Worm (Caenorhabditis elegans) whole organism, L4 larva: ENCODE data around the gene spp-28.

ENCODE experiments used
- F49E8.2 ChIP-seq: sonication (generic microtip); optimal IDR thresholded peaks from 2 replicates; lab custom pipeline; 2016; ENCODE audit warnings: missing compliant biosample characterization, mild to moderate bottlenecking, missing genetic modification characterization, borderline replicate concordance
- T20F7.1 ChIP-seq: fragments of 200-800 bp; sonication (Bioruptor generic); optimal IDR thresholded peaks from 2 replicates; lab custom pipeline; 2018; ENCODE audit warnings: mild to moderate bottlenecking, missing genetic modification characterization, missing compliant biosample characterization
- T26A8.4 ChIP-seq: fragments of 200-800 bp; sonication (Bioruptor generic); IDR thresholded peaks from 2 replicates; pipeline ENCODE4 v1.3.6; 2022; ENCODE audit warnings: missing genetic modification characterization, missing compliant biosample characterization
- Y48G9A.11 ChIP-seq: fragments of 200-800 bp; sonication (Bioruptor generic); IDR thresholded peaks from 2 replicates; pipeline ENCODE4 v1.3.6; 2022; ENCODE audit warnings: missing genetic modification reagents, missing genetic modification characterization, missing compliant biosample characterization
- Y75B8A.6 ChIP-seq: fragments of 200-800 bp; sonication (Bioruptor generic); IDR thresholded peaks from 2 replicates; pipeline ENCODE4 v1.3.6; 2022; ENCODE audit warnings: missing genetic modification reagents, missing genetic modification characterization, missing compliant biosample characterization
- ama-1 ChIP-seq: fragments of 150-350 bp; optimal IDR thresholded peaks from 2 replicates; lab custom pipeline; 2014; ENCODE audit warnings: inconsistent platforms, mixed read lengths
- ceh-82 ChIP-seq: sonication (generic microtip); optimal IDR thresholded peaks from 2 replicates; lab custom pipeline; 2017; ENCODE audit warnings: missing biosample characterization, missing genetic modification characterization
- ces-1 ChIP-seq: fragments of 150-350 bp; sonication (generic microtip); optimal IDR thresholded peaks from 4 replicates; lab custom pipeline; 2014; ENCODE audit warnings: missing biosample characterization, missing genetic modification reagents, missing genetic modification characterization
- daf-12 ChIP-seq: fragments of 150-350 bp; optimal IDR thresholded peaks from 2 replicates; lab custom pipeline; 2014; ENCODE audit warnings: missing biosample characterization, missing genetic modification reagents, missing genetic modification characterization
- daf-16 ChIP-seq, 3 experiments: sonication (generic microtip); optimal IDR thresholded peaks; 2 replicates each; lab custom pipeline; 2016 to 2017; ENCODE audit warnings: missing genetic modification characterization in 3 of 3, missing genetic modification reagents in 3 of 3, mild to moderate bottlenecking in 2 of 3, missing compliant biosample characterization in 2 of 3, missing biosample characterization in 1 of 3, moderate library complexity in 1 of 3
- daf-19 ChIP-seq: fragments of 200-800 bp; sonication (Bioruptor generic); conservative IDR thresholded peaks from 2 replicates; pipeline ENCODE4 v1.3.6; 2022; ENCODE audit warnings: missing genetic modification characterization, missing compliant biosample characterization
- dmd-6 ChIP-seq: fragments of 200-800 bp; sonication (Bioruptor generic); IDR thresholded peaks from 2 replicates; pipeline ENCODE4 v1.3.6; 2022; ENCODE audit warnings: missing genetic modification reagents, missing genetic modification characterization, missing compliant biosample characterization
- dmd-9 ChIP-seq: fragments of 200-800 bp; sonication (Bioruptor generic); IDR thresholded peaks from 2 replicates; pipeline ENCODE4 v1.3.6; 2022; ENCODE audit warnings: missing genetic modification reagents, missing genetic modification characterization, missing compliant biosample characterization
- dve-1 ChIP-seq: sonication (generic microtip); optimal IDR thresholded peaks from 2 replicates; lab custom pipeline; 2017; ENCODE audit warnings: antibody characterized with exemption, mild to moderate bottlenecking, missing genetic modification characterization, missing compliant biosample characterization; ENCODE audit not compliant: insufficient read depth
- fkh-10 ChIP-seq: fragments of 150-350 bp; optimal IDR thresholded peaks from 2 replicates; lab custom pipeline; 2014; ENCODE audit warnings: missing biosample characterization, missing genetic modification reagents, missing genetic modification characterization
- gei-8 ChIP-seq: fragments of 200-800 bp; sonication (Bioruptor generic); optimal IDR thresholded peaks from 2 replicates; lab custom pipeline; 2018; ENCODE audit warnings: mild to moderate bottlenecking, missing genetic modification characterization, missing compliant biosample characterization
- hmg-1.1 ChIP-seq: fragments of 200-800 bp; sonication (Bioruptor generic); IDR thresholded peaks from 2 replicates; pipeline ENCODE4 v1.3.6; 2022; ENCODE audit warnings: missing genetic modification reagents, missing genetic modification characterization, missing compliant biosample characterization
- lin-1 ChIP-seq: fragments of 200-800 bp; sonication (Bioruptor generic); IDR thresholded peaks from 2 replicates; pipeline ENCODE4 v1.3.6; 2022; ENCODE audit warnings: missing genetic modification reagents, missing genetic modification characterization, missing compliant biosample characterization
- lin-38 ChIP-seq: fragments of 200-800 bp; sonication (Bioruptor generic); IDR thresholded peaks from 2 replicates; pipeline ENCODE4 v1.3.6; 2022; ENCODE audit warnings: missing genetic modification reagents, missing genetic modification characterization, missing compliant biosample characterization
- lir-3 ChIP-seq: sonication (generic microtip); optimal IDR thresholded peaks from 2 replicates; lab custom pipeline; 2016; ENCODE audit warnings: mild to moderate bottlenecking, missing genetic modification characterization, missing compliant biosample characterization
- lsy-2 ChIP-seq, 2 experiments: fragments of 150-350 bp in 1 of 2; sonication (generic microtip) in 1 of 2; optimal IDR thresholded peaks; 2 replicates each; lab custom pipeline; 2014 to 2017; ENCODE audit warnings: missing biosample characterization in 2 of 2, missing genetic modification characterization in 2 of 2
- mes-2 ChIP-seq: sonication (generic microtip); optimal IDR thresholded peaks from 2 replicates; lab custom pipeline; 2016; ENCODE audit warnings: missing genotype, mild to moderate bottlenecking, missing genetic modification characterization, missing compliant biosample characterization; ENCODE audit not compliant: poor library complexity, severe bottlenecking
- mxl-3 ChIP-seq: fragments of 200-800 bp; sonication (Bioruptor generic); optimal IDR thresholded peaks from 2 replicates; lab custom pipeline; 2018; ENCODE audit warnings: mild to moderate bottlenecking, missing genetic modification characterization, missing compliant biosample characterization
- nhr-237 ChIP-seq: sonication (generic microtip); optimal IDR thresholded peaks from 2 replicates; lab custom pipeline; 2017; ENCODE audit warnings: missing biosample characterization, missing genetic modification characterization
- nhr-28 ChIP-seq: fragments of 150-350 bp; optimal IDR thresholded peaks from 2 replicates; lab custom pipeline; 2014; ENCODE audit warnings: missing biosample characterization, missing genetic modification characterization
- nhr-6 ChIP-seq: fragments of 150-350 bp; optimal IDR thresholded peaks from 2 replicates; lab custom pipeline; 2014; ENCODE audit warnings: missing biosample characterization, missing genetic modification characterization
- nhr-76 ChIP-seq: fragments of 150-350 bp; optimal IDR thresholded peaks from 2 replicates; lab custom pipeline; 2014; ENCODE audit warnings: missing biosample characterization, missing genetic modification characterization
- pha-4 ChIP-seq, 2 experiments: fragments of 150-350 bp in 1 of 2; fragments of 200-800 bp in 1 of 2; sonication (Bioruptor generic) in 1 of 2; IDR thresholded peaks in 1 of 2; optimal IDR thresholded peaks in 1 of 2; 2 replicates each; pipeline versions ENCODE4 v1.3.6 to Lab custom; 2014 to 2022; ENCODE audit warnings: missing genetic modification characterization in 2 of 2, missing genetic modification reagents in 2 of 2, missing biosample characterization in 1 of 2, missing compliant biosample characterization in 1 of 2
- pqm-1 ChIP-seq: sonication (generic microtip); optimal IDR thresholded peaks from 2 replicates; lab custom pipeline; 2017; ENCODE audit warnings: missing biosample characterization, missing genetic modification characterization
- saeg-2 ChIP-seq: fragments of 200-800 bp; sonication (Bioruptor generic); IDR thresholded peaks from 2 replicates; pipeline ENCODE4 v1.3.6; 2022; ENCODE audit warnings: missing genetic modification reagents, missing genetic modification characterization, missing compliant biosample characterization
- tag-97 ChIP-seq: fragments of 200-800 bp; sonication (Bioruptor generic); IDR thresholded peaks from 2 replicates; pipeline ENCODE4 v1.3.6; 2022; ENCODE audit warnings: missing genetic modification characterization, missing compliant biosample characterization
- unc-130 ChIP-seq: sonication (generic microtip); optimal IDR thresholded peaks from 2 replicates; lab custom pipeline; 2016; ENCODE audit warnings: missing genetic modification reagents, missing genetic modification characterization, missing compliant biosample characterization
- unc-39 ChIP-seq: sonication (generic microtip); optimal IDR thresholded peaks from 2 replicates; lab custom pipeline; 2017; ENCODE audit warnings: missing biosample characterization, missing genetic modification characterization
- unc-62 ChIP-seq, 3 experiments: fragments of 150-350 bp in 1 of 3; sonication (generic microtip); optimal IDR thresholded peaks in 2 of 3; peaks in 1 of 3; 1 replicate in 1 of 3; 2 replicates in 2 of 3; lab custom pipeline; 2014 to 2017; ENCODE audit warnings: missing biosample characterization in 3 of 3, missing genetic modification characterization in 3 of 3, missing genetic modification reagents in 3 of 3, missing genotype in 1 of 3
- ztf-7 ChIP-seq: fragments of 150-350 bp; optimal IDR thresholded peaks from 2 replicates; lab custom pipeline; 2014; ENCODE audit warnings: missing biosample characterization, missing genetic modification characterization

The spp-28 gene

DNA sequence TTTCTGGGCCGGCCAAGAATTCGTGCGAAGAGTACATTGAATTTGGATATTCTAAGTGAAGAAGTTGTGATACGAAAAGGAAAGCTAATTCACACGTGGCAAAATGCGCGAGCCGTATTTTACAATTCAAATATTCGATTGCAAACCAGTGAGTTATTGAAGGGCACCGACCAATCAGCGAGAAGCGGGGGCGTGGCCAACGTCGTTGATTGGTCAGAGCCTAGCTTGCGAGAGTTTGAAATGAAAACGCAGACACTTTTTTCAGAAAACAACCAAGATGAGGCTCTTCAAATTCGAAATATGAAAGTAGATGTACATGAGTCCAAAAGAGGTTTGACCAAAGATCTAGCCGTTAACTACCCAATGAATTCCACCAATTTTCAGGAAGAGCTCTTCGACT, 20.5 kb upstream of the spp-28 start (continued):
- TF ChIP-seq tag-97 (GFP tag; lab: Robert Waterston, UW), result no peak
- no peak for TF ChIP-seq nhr-28
- TF ChIP-seq, all 104 proteins: peak for 0

DNA sequence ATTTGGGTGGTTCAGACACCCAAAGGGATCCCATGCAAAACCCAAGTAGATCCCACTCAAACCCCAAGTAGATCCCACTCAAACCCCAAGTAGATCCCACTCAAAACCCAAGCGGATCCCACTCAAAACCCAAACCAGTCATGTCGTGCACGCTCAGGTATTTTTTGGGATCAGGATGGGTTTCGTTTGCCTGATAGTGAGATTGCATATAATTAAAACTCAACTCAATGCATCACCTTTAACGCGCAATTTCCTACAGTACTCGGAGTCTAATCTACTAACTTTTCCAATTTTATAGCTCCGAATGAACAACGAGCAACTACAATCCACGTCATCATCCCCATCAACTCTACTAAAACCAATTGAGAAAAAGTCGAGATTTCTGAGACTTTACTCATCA, 19.0 kb upstream of the spp-28 start, which contains the start of gene phlp-2:
Gene phlp-2 (plus strand): TSS at position 301 of the 400 bp plus-strand sequence.
- no peak for TF ChIP-seq ceh-82 (tag; lab: Kevin White, UChicago)
- no peak for TF ChIP-seq saeg-2 (GFP tag; lab: Robert Waterston, UW)
- TF ChIP-seq nhr-6 (tag; lab: Kevin White, UChicago), result no peak
- TF ChIP-seq daf-16 (GFP tag; optimal IDR thresholded peaks at IDR 0.05; lab: Kevin White, UChicago), result no peak
- TF ChIP-seq daf-16 (tag; optimal IDR thresholded peaks at IDR 0.05; lab: Kevin White, UChicago), result no peak
- no peak for TF ChIP-seq lir-3 (tag; lab: Kevin White, UChicago)
- TF ChIP-seq gei-8 (GFP tag; lab: Kevin White, UChicago), result no peak
- no peak for TF ChIP-seq ces-1 (GFP tag; lab: Kevin White, UChicago)
- TF ChIP-seq T26A8.4 (GFP tag; lab: Robert Waterston, UW), result no peak
- TF ChIP-seq lin-38 (GFP tag; lab: Robert Waterston, UW), result no peak
- no peak for TF ChIP-seq dmd-9
- TF ChIP-seq F49E8.2 (tag; lab: Kevin White, UChicago), result no peak
- no peak for TF ChIP-seq fkh-10
- no peak for TF ChIP-seq lin-1 (GFP tag; lab: Robert Waterston, UW)
- no peak for TF ChIP-seq pqm-1
- TF ChIP-seq unc-130 (GFP tag; lab: Kevin White, UChicago), result no peak
- TF ChIP-seq mxl-3 (GFP tag; lab: Kevin White, UChicago), result no peak

DNA sequence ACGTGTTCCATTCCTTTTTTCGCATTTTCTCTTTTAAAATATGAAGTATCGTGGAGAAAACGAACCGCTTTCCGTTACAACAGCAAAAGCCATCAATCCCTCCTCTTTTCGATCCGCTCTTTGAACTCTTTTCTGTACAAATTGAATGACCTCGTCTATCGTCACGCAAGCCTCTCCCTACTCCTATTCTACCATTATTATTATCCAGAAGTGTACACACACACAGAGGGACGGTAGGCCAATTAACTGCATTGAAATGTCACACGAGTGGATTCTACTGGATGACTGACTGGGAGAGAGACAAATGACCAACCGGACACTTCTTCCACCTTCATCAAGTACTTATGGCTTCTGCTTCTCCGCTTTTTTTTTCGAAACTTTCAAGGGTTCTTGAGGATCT, 18.1 kb upstream of the spp-28 start:
- TF ChIP-seq dmd-6 (GFP tag; lab: Robert Waterston, UW), result no peak
- TF ChIP-seq Y48G9A.11 (GFP tag; lab: Robert Waterston, UW), result 0 out of 2 replicates have a peak, but pooled peaks have one; percentile 18
- TF ChIP-seq unc-62 (GFP tag; optimal IDR thresholded peaks at IDR 0.05 in 1 of 2; lab: Kevin White, UChicago), result no peak
- no peak for TF ChIP-seq unc-62 (tag; optimal IDR thresholded peaks at IDR 0.05; lab: Kevin White, UChicago)
- no peak for TF ChIP-seq pha-4 (GFP tag; IDR thresholded peaks at IDR 0.05; lab: Robert Waterston, UW)
- no peak for TF ChIP-seq pha-4 (tag; optimal IDR thresholded peaks at IDR 0.05; lab: Kevin White, UChicago)

DNA sequence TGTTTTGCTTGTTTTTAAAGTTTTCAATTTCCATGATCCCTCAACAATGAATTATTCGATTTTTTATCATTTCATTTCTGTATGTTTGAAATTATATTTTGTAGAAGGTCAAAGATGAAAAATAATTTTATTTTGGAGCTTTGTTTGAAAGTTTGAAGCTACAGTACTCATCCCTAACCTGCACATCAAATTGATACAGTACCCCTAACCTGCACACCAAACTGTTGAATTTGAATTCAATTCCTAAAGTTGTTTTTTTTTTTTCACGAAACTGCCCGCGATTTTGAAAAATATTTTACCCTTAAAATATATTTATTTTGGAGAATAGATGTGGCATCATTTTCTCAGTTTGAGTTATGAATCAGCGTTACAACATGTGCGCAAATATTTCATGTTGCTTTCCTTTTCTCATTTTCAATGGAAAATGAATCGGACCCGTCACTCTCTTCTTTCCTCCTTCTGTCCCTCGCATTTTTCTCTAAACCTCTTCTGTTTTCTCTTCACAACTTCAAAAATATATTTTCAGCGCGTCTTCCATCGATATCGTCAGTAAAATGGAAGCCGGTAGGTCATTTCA, 15.7 kb upstream of the spp-28 start, which contains the start of gene R74.8:
Gene R74.8 (plus strand): TSS at position 527 of the 577 bp plus-strand sequence.
- TF ChIP-seq lin-38 (GFP tag; lab: Robert Waterston, UW) (peak; percentile 25), nhr-76 (tag; lab: Kevin White, UChicago) (no peak), F49E8.2 (tag; lab: Kevin White, UChicago) (peak; percentile 19), unc-130 (GFP tag; lab: Kevin White, UChicago) (peak; percentile 67), saeg-2 (GFP tag; lab: Robert Waterston, UW) (no peak), nhr-237 (tag; lab: Kevin White, UChicago) (no peak), unc-39 (tag; lab: Kevin White, UChicago) (no peak), Y75B8A.6 (no peak), Y48G9A.11 (GFP tag; lab: Robert Waterston, UW) (peak; percentile 79), mes-2 (tag; lab: Kevin White, UChicago) (no peak), ama-1 (lab: Kevin White, UChicago) (no peak), daf-12 (no peak), lsy-2 (tag; optimal IDR thresholded peaks at IDR 0.05; lab: Kevin White, UChicago) (peak in 1 of 2 experiments; percentile 79), lir-3 (tag; lab: Kevin White, UChicago) (no peak), hmg-1.1 (no peak), mxl-3 (GFP tag; lab: Kevin White, UChicago) (no peak), ztf-7 (no peak), daf-19 (GFP tag; lab: Robert Waterston, UW) (no peak), T20F7.1 (GFP tag; lab: Kevin White, UChicago) (no peak), dve-1 (tag; lab: Kevin White, UChicago) (no peak)
